Fruit fly (Drosophila melanogaster) whole organism, adult: ENCODE results near the gene CG11262.

ENCODE experiments used
- CG11617 ChIP-seq: fragments of 200-800 bp; sonication (Bioruptor generic); optimal IDR thresholded peaks from 2 replicates; lab custom pipeline; 2017; ENCODE audit warnings: mild to moderate bottlenecking, missing biosample characterization, missing genetic modification reagents, missing genetic modification characterization
- CG12768 ChIP-seq: fragments of 200-800 bp; sonication (Bioruptor generic); optimal IDR thresholded peaks from 2 replicates; lab custom pipeline; 2017; ENCODE audit warnings: missing biosample characterization, missing genetic modification characterization, mild to moderate bottlenecking, moderate library complexity, missing genetic modification reagents
- CG14711 ChIP-seq: fragments of 200-800 bp; sonication (Bioruptor generic); optimal IDR thresholded peaks from 2 replicates; lab custom pipeline; 2018; ENCODE audit warnings: missing biosample characterization, mild to moderate bottlenecking, missing genetic modification characterization, moderate library complexity
- CG1620 ChIP-seq: fragments of 200-800 bp; sonication (Bioruptor generic); optimal IDR thresholded peaks from 2 replicates; lab custom pipeline; 2016; ENCODE audit warnings: missing biosample characterization, missing genetic modification characterization
- CG33017 ChIP-seq: fragments of 200-800 bp; sonication (Bioruptor generic); optimal IDR thresholded peaks from 2 replicates; lab custom pipeline; 2018; ENCODE audit warnings: missing biosample characterization, mild to moderate bottlenecking, missing genetic modification characterization, moderate library complexity
- CG5204 ChIP-seq: fragments of 200-800 bp; sonication (Bioruptor generic); optimal IDR thresholded peaks from 2 replicates; lab custom pipeline; 2016; ENCODE audit warnings: missing biosample characterization, missing genetic modification characterization
- CG7045 ChIP-seq: fragments of 200-800 bp; sonication (Bioruptor generic); optimal IDR thresholded peaks from 2 replicates; lab custom pipeline; 2017; ENCODE audit warnings: missing biosample characterization, mild to moderate bottlenecking, missing genetic modification characterization
- CG7101 ChIP-seq: fragments of 200-800 bp; sonication (Bioruptor generic); optimal IDR thresholded peaks from 2 replicates; lab custom pipeline; 2018; ENCODE audit warnings: missing biosample characterization, mild to moderate bottlenecking, missing genetic modification characterization, moderate library complexity
- Clk ChIP-seq: fragments of 200-800 bp; sonication (Bioruptor generic); optimal IDR thresholded peaks from 2 replicates; lab custom pipeline; 2017; ENCODE audit warnings: missing biosample characterization, missing genetic modification characterization
- Crg-1 ChIP-seq: fragments of 200-800 bp; sonication (Bioruptor generic); optimal IDR thresholded peaks from 2 replicates; lab custom pipeline; 2016; ENCODE audit warnings: missing biosample characterization, missing genetic modification characterization
- Hr96 ChIP-seq: fragments of 200-800 bp; sonication (Bioruptor generic); optimal IDR thresholded peaks from 2 replicates; lab custom pipeline; 2016; ENCODE audit warnings: missing biosample characterization, missing genetic modification characterization
- Mnt ChIP-seq: fragments of 200-800 bp; sonication (Bioruptor generic); optimal IDR thresholded peaks from 2 replicates; lab custom pipeline; 2016; ENCODE audit warnings: missing biosample characterization, mild to moderate bottlenecking, missing genetic modification characterization
- bab1 ChIP-seq: fragments of 200-800 bp; sonication (Bioruptor generic); optimal IDR thresholded peaks from 3 replicates; lab custom pipeline; 2019; ENCODE audit warnings: missing biosample characterization, mild to moderate bottlenecking, missing genetic modification characterization, moderate library complexity
- cic ChIP-seq: fragments of 200-800 bp; sonication (Bioruptor generic); optimal IDR thresholded peaks from 2 replicates; lab custom pipeline; 2017; ENCODE audit warnings: missing biosample characterization, mild to moderate bottlenecking, missing genetic modification characterization, moderate library complexity
- cnc ChIP-seq, 2 experiments: fragments of >200 bp; optimal IDR thresholded peaks; 2 replicates each; lab custom pipeline; 2017
- kay ChIP-seq: fragments of 200-800 bp; sonication (Bioruptor generic); peaks from one replicate; lab custom pipeline; 2016; ENCODE audit warnings: missing biosample characterization, missing genetic modification characterization, borderline replicate concordance
- ovo ChIP-seq: fragments of 200-800 bp; sonication (Bioruptor generic); optimal IDR thresholded peaks from 2 replicates; lab custom pipeline; 2016; ENCODE audit warnings: missing biosample characterization, missing genetic modification characterization
- pad ChIP-seq: fragments of 200-800 bp; sonication (Bioruptor generic); optimal IDR thresholded peaks from 3 replicates; lab custom pipeline; 2017; ENCODE audit warnings: missing biosample characterization, missing genetic modification characterization, mild to moderate bottlenecking, moderate library complexity, missing genetic modification reagents
- tj ChIP-seq: fragments of 200-800 bp; sonication (Bioruptor generic); optimal IDR thresholded peaks from 3 replicates; lab custom pipeline; 2017; ENCODE audit warnings: missing biosample characterization, mild to moderate bottlenecking, missing genetic modification characterization, moderate library complexity
- toe ChIP-seq: fragments of 200-800 bp; sonication (Bioruptor generic); optimal IDR thresholded peaks from 2 replicates; lab custom pipeline; 2016; ENCODE audit warnings: missing biosample characterization, missing genetic modification characterization

CG11262 gene

DNA sequence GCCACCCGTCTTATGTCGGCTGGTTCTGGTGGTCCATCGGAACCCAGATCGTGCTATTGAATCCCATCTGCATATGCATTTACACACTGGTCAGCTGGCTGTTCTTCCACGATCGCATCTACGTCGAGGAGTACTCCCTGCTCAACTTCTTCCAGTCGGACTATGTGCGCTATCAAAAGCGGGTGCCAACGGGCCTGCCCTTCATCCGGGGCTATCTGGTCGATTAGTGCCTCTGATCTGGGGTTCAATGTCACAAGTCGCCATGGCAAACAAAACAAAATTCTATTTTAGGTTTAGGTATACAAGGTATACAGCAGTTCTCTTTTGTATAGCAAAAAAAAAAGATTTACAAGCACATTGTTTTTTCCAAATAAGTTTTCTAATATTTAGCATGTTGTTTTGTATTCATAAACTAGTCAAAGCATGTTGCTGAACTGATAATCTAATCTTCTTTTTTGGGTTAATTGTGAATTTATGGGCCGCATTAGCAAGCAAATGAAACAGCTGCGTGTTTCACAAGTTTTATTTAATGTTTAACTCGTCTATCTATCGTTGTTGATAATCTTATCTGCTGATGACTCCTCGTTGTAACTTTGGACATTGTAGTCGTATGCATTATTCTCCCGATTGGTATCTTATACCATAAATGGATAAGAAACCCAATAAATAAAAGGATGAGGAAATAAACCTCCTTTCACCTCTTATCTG, 24.5 kb downstream of the CG11262 start:
- no peak for TF ChIP-seq CG7101
- TF ChIP-seq tj = no peak
- TF ChIP-seq CG12768 (GFP tag; lab: Kevin White, UChicago) = no peak
- no peak for TF ChIP-seq Clk
- no peak for TF ChIP-seq cnc (optimal IDR thresholded peaks at IDR 0.05; lab: Kevin White, UChicago)
- peak; percentile 29 for TF ChIP-seq cic (GFP tag; lab: Kevin White, UChicago)
- TF ChIP-seq ovo = no peak
- TF ChIP-seq CG14711 (tag; lab: Kevin White, UChicago) = no peak
- TF ChIP-seq Crg-1 (GFP tag; lab: Kevin White, UChicago) = no peak
- TF ChIP-seq kay (GFP tag; lab: Kevin White, UChicago) = peak; percentile 77
- no peak for TF ChIP-seq CG11617
- no peak for TF ChIP-seq pad (GFP tag; lab: Kevin White, UChicago)
- TF ChIP-seq Mnt = no peak
- no peak for TF ChIP-seq CG33017 (tag; lab: Kevin White, UChicago)
- no peak for TF ChIP-seq CG5204 (GFP tag; lab: Kevin White, UChicago)
- no peak for TF ChIP-seq CG1620 (GFP tag; lab: Kevin White, UChicago)

DNA sequence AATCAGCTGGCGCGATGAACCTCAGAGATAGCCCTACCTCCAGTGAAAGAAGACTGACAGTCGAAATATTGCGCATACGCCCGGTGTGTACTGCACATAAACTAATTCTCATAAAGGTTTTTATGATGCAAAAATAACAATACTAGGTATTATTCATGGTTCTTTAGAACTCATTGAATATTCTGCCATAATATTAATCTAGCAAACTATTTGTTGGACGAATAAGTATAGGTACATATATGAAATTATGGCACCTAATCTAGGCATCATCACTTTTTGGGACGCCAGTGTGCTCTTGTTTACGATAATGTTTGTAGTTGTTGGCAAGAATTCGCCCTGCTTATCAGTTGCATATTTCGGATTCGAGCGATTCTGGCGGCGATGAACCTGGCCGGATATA, 26.8 kb downstream of the CG11262 start:
- TF ChIP-seq CG12768 (GFP tag; lab: Kevin White, UChicago) (peak; percentile 18), Hr96 (no peak), CG14711 (tag; lab: Kevin White, UChicago) (peak; percentile 27), Clk (no peak), CG1620 (GFP tag; lab: Kevin White, UChicago) (no peak), tj (no peak), CG7045 (peak; percentile 34), CG7101 (peak; percentile 57), CG33017 (tag; lab: Kevin White, UChicago) (peak; percentile 3), pad (GFP tag; lab: Kevin White, UChicago) (no peak), Crg-1 (GFP tag; lab: Kevin White, UChicago) (peak; percentile 1)

DNA sequence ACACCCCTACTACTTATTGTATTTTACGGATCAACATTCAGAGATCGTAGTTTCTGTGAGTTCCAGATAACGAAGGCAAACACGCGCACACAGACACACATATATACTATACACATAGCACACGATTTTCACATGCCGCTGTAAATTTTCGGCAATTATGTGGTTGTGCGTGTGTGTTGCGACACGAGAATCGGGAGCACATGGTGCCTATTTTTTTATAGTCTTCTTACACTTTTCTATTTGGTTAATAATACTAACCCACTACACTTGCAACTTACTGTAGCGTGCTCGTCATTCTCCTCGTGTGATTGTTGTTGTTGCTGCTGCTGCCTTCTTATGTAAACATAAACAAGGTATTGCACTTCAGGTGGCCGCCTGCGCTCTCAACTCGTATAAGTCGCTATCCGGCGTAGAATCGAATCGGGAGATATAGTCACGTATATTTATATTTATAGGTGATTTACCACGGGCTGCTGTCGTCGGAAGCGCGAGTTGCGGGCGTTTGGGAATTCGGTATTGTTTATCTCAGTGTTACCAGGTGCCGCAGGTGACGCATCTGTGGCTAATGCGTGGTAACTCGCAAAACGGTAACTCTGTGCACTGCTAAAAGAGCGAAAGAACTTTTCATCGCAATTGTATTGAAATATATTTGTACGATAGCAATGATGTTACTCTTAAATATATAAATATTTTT, 27.4 kb downstream of the CG11262 start, which contains the start of gene Adk2:
Gene Adk2, minus strand, starts transcription at position 529 of the 694 bp plus-strand sequence.
- TF ChIP-seq CG14711 (tag; lab: Kevin White, UChicago) = peak; percentile 62
- no peak for TF ChIP-seq Clk
- peak; percentile 95 for TF ChIP-seq cic (GFP tag; lab: Kevin White, UChicago)
- TF ChIP-seq cnc (optimal IDR thresholded peaks at IDR 0.05; lab: Kevin White, UChicago) = no peak
- no peak for TF ChIP-seq CG33017 (tag; lab: Kevin White, UChicago)
- peak; percentile 94 for TF ChIP-seq Mnt
- peak; percentile 5 for TF ChIP-seq bab1 (GFP tag; lab: Kevin White, UChicago)
- no peak for TF ChIP-seq tj

DNA sequence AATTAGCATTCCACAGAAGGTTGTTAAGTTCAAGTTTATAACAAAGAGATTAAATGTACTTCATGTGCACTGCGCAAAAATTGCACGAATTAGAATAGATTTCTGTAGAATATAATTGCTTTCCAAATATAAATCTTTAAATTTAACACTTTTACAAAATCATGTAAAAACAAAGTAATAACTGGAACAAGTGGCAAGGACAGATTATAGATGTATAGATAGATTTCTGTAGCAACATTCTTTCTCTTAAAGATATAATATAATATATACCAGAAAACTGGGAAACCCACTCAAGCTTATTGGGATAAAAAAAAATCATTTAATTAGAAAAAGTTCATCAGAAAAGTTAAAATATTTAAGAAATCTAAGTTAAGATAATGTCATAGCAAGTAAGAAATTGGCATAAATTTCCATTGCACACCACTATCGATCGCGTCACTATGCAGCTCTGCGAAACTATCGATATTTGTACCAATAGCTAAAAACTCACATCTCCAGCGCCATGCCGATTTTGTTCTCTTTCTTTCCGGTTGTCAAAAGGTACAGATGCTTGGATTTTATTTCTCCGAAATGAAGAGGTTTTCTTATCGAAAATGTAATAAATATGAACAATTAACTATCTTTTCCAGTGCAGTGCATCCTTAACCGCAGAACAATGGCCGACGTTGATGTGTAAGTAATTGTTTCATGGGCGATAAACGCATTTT, 28.1 kb downstream of the CG11262 start, which contains the start of gene RpS12:
Gene RpS12, plus strand, starts transcription at position 499 of the 707 bp plus-strand sequence.
- peak; percentile 61 for TF ChIP-seq CG33017 (tag; lab: Kevin White, UChicago)
- TF ChIP-seq ovo = peak; percentile 77
- peak; percentile 56 for TF ChIP-seq tj
- TF ChIP-seq toe (GFP tag; lab: Kevin White, UChicago) = peak; percentile 81
- no peak for TF ChIP-seq cic (GFP tag; lab: Kevin White, UChicago)
- TF ChIP-seq kay (GFP tag; lab: Kevin White, UChicago) = peak; percentile 86
- peak; percentile 80 for TF ChIP-seq CG7045
- peak; percentile 86 for TF ChIP-seq Hr96
- TF ChIP-seq pad (GFP tag; lab: Kevin White, UChicago) = peak; percentile 58
- TF ChIP-seq cnc (optimal IDR thresholded peaks at IDR 0.05; lab: Kevin White, UChicago) = no peak
- TF ChIP-seq CG11617 = peak; percentile 83
- TF ChIP-seq Crg-1 (GFP tag; lab: Kevin White, UChicago) = peak; percentile 57
- peak; percentile 82 for TF ChIP-seq Mnt
- TF ChIP-seq CG1620 (GFP tag; lab: Kevin White, UChicago) = peak; percentile 92
- TF ChIP-seq CG14711 (tag; lab: Kevin White, UChicago) = no peak
- peak; percentile 78 for TF ChIP-seq CG5204 (GFP tag; lab: Kevin White, UChicago)
- peak; percentile 70 for TF ChIP-seq CG12768 (GFP tag; lab: Kevin White, UChicago)
- TF ChIP-seq bab1 (GFP tag; lab: Kevin White, UChicago) = peak; percentile 64
- peak; percentile 81 for TF ChIP-seq CG7101
- peak; percentile 67 for TF ChIP-seq Clk

DNA sequence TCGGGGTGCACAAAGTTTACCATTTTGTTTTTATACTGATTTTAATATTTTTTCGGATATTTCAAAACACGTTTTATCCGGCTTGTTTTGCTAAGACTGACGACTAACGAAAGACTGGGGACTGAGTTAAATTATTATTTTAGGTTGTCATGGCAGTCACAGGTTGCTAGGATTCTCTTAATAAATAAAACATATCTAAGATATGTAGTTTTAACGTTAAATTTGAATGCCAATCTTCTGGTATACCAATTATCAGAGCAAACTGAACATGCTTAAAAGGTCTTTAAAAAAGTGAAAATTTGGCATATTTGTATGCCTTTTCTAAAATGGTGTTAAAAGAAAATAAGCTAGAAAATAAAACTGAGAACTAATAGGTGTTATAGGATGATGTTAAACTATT, 31.4 kb downstream of the CG11262 start, which contains the start of gene Zmynd10:
Gene Zmynd10, minus strand, starts transcription at position 101 of the 400 bp plus-strand sequence.
- no peak for TF ChIP-seq tj
- TF ChIP-seq kay (GFP tag; lab: Kevin White, UChicago) = peak; percentile 43

- TF ChIP-seq CG7101 (no peak), pad (GFP tag; lab: Kevin White, UChicago) (no peak), cic (GFP tag; lab: Kevin White, UChicago) (no peak), toe (GFP tag; lab: Kevin White, UChicago) (no peak), CG14711 (tag; lab: Kevin White, UChicago) (no peak), cnc (optimal IDR thresholded peaks at IDR 0.05; lab: Kevin White, UChicago) (no peak), kay (GFP tag; lab: Kevin White, UChicago) (no peak), CG7045 (no peak), CG1620 (GFP tag; lab: Kevin White, UChicago) (no peak), tj (no peak), ovo (no peak)
Measured at dm6 chr3L:13026872-13027271, 31.9 kb downstream of the CG11262 start.
